Worm (Caenorhabditis elegans) whole organism, L4 larva: Measurements from ENCODE around the gene D1086.11.
A peak's percentile ranks its signal among the peaks of the same experiment; 100 is the strongest.

ENCODE experiments used
- D1046.2 ChIP-seq: fragments of 200-800 bp; sonication (Bioruptor generic); IDR thresholded peaks from 2 replicates; pipeline ENCODE4 v1.3.6; 2022; ENCODE audit warnings: missing genetic modification characterization, missing compliant biosample characterization
- F10B5.3 ChIP-seq: sonication (generic microtip); optimal IDR thresholded peaks from 2 replicates; lab custom pipeline; 2016; ENCODE audit warnings: mild to moderate bottlenecking, missing genetic modification characterization, missing compliant biosample characterization
- F26F4.8 ChIP-seq: fragments of 200-800 bp; sonication (Bioruptor generic); conservative IDR thresholded peaks from 2 replicates; pipeline ENCODE4 v1.3.6; 2022; ENCODE audit warnings: missing genetic modification characterization, missing compliant biosample characterization
- F37D6.2 ChIP-seq: sonication (generic microtip); optimal IDR thresholded peaks from 2 replicates; lab custom pipeline; 2016; ENCODE audit warnings: mild to moderate bottlenecking, missing genetic modification characterization, missing compliant biosample characterization
- R02D3.7 ChIP-seq: fragments of 150-350 bp; sonication (generic microtip); optimal IDR thresholded peaks from 3 replicates; lab custom pipeline; 2014; ENCODE audit warnings: missing biosample characterization, missing genetic modification characterization
- T20F7.1 ChIP-seq: fragments of 200-800 bp; sonication (Bioruptor generic); optimal IDR thresholded peaks from 2 replicates; lab custom pipeline; 2018; ENCODE audit warnings: mild to moderate bottlenecking, missing genetic modification characterization, missing compliant biosample characterization
- Y105C5A.15 ChIP-seq: fragments of 200-800 bp; sonication (Bioruptor generic); IDR thresholded peaks from 2 replicates; pipeline ENCODE4 v1.3.6; 2022; ENCODE audit warnings: missing genetic modification characterization, missing compliant biosample characterization
- Y5F2A.4 ChIP-seq: fragments of 200-800 bp; sonication (Bioruptor generic); optimal IDR thresholded peaks from 2 replicates; lab custom pipeline; 2018; ENCODE audit warnings: mild to moderate bottlenecking, missing genetic modification characterization, missing compliant biosample characterization
- Y75B8A.6 ChIP-seq: fragments of 200-800 bp; sonication (Bioruptor generic); IDR thresholded peaks from 2 replicates; pipeline ENCODE4 v1.3.6; 2022; ENCODE audit warnings: missing genetic modification reagents, missing genetic modification characterization, missing compliant biosample characterization
- ZK337.2 ChIP-seq: fragments of 200-800 bp; sonication (Bioruptor generic); IDR thresholded peaks from 2 replicates; pipeline ENCODE4 v1.3.6; 2022; ENCODE audit warnings: missing genetic modification reagents, missing genetic modification characterization, missing compliant biosample characterization
- ZK546.5 ChIP-seq, 2 experiments: sonication (generic microtip); optimal IDR thresholded peaks; 2 replicates each; lab custom pipeline; 2017; ENCODE audit warnings: missing biosample characterization in 2 of 2, missing genetic modification characterization in 2 of 2
- ama-1 ChIP-seq: fragments of 150-350 bp; optimal IDR thresholded peaks from 2 replicates; lab custom pipeline; 2014; ENCODE audit warnings: inconsistent platforms, mixed read lengths
- ceh-28 ChIP-seq: fragments of 150-350 bp; optimal IDR thresholded peaks from 2 replicates; lab custom pipeline; 2014; ENCODE audit warnings: missing biosample characterization, missing genetic modification reagents, missing genetic modification characterization
- ceh-62 ChIP-seq: sonication (generic microtip); optimal IDR thresholded peaks from 2 replicates; lab custom pipeline; 2017; ENCODE audit warnings: missing biosample characterization, missing genetic modification characterization
- ceh-82 ChIP-seq: sonication (generic microtip); optimal IDR thresholded peaks from 2 replicates; lab custom pipeline; 2017; ENCODE audit warnings: missing biosample characterization, missing genetic modification characterization
- cey-2 ChIP-seq: sonication (generic microtip); optimal IDR thresholded peaks from 3 replicates; lab custom pipeline; 2017; ENCODE audit warnings: missing genetic modification characterization, mild to moderate bottlenecking, missing compliant biosample characterization, antibody characterized with exemption, borderline replicate concordance; ENCODE audit not compliant: insufficient read depth
- ctbp-1 ChIP-seq: fragments of 200-800 bp; sonication (Bioruptor generic); IDR thresholded peaks from 2 replicates; pipeline ENCODE4 v1.3.6; 2022; ENCODE audit warnings: missing genetic modification reagents, missing genetic modification characterization, missing compliant biosample characterization
- daf-12 ChIP-seq: fragments of 150-350 bp; optimal IDR thresholded peaks from 2 replicates; lab custom pipeline; 2014; ENCODE audit warnings: missing biosample characterization, missing genetic modification reagents, missing genetic modification characterization
- daf-16 ChIP-seq, 3 experiments: sonication (generic microtip); optimal IDR thresholded peaks; 2 replicates each; lab custom pipeline; 2016 to 2017; ENCODE audit warnings: missing genetic modification characterization in 3 of 3, missing genetic modification reagents in 3 of 3, mild to moderate bottlenecking in 2 of 3, missing compliant biosample characterization in 2 of 3, missing biosample characterization in 1 of 3, moderate library complexity in 1 of 3
- daf-19 ChIP-seq: fragments of 200-800 bp; sonication (Bioruptor generic); conservative IDR thresholded peaks from 2 replicates; pipeline ENCODE4 v1.3.6; 2022; ENCODE audit warnings: missing genetic modification characterization, missing compliant biosample characterization
- dmd-8 ChIP-seq: fragments of 200-800 bp; sonication (Bioruptor generic); IDR thresholded peaks from 2 replicates; pipeline ENCODE4 v1.3.6; 2022; ENCODE audit warnings: missing genetic modification characterization, missing compliant biosample characterization
- duxl-1 ChIP-seq: sonication (generic microtip); optimal IDR thresholded peaks from 2 replicates; lab custom pipeline; 2016; ENCODE audit warnings: mild to moderate bottlenecking, missing genetic modification characterization, moderate library complexity, missing compliant biosample characterization; ENCODE audit not compliant: poor library complexity
- egl-27 ChIP-seq: sonication (generic microtip); optimal IDR thresholded peaks from 3 replicates; lab custom pipeline; 2017; ENCODE audit warnings: missing biosample characterization, missing genetic modification reagents, missing genetic modification characterization
- fos-1 ChIP-seq: fragments of 150-350 bp; optimal IDR thresholded peaks from 2 replicates; lab custom pipeline; 2014; ENCODE audit warnings: missing biosample characterization, missing genetic modification characterization
- hmg-1.1 ChIP-seq: fragments of 200-800 bp; sonication (Bioruptor generic); IDR thresholded peaks from 2 replicates; pipeline ENCODE4 v1.3.6; 2022; ENCODE audit warnings: missing genetic modification reagents, missing genetic modification characterization, missing compliant biosample characterization
- jun-1 ChIP-seq: fragments of 150-350 bp; optimal IDR thresholded peaks from 2 replicates; lab custom pipeline; 2014; ENCODE audit warnings: missing biosample characterization, missing genetic modification reagents, missing genetic modification characterization
- lin-1 ChIP-seq: fragments of 200-800 bp; sonication (Bioruptor generic); IDR thresholded peaks from 2 replicates; pipeline ENCODE4 v1.3.6; 2022; ENCODE audit warnings: missing genetic modification reagents, missing genetic modification characterization, missing compliant biosample characterization
- lin-38 ChIP-seq: fragments of 200-800 bp; sonication (Bioruptor generic); IDR thresholded peaks from 2 replicates; pipeline ENCODE4 v1.3.6; 2022; ENCODE audit warnings: missing genetic modification reagents, missing genetic modification characterization, missing compliant biosample characterization
- lsy-2 ChIP-seq, 2 experiments: fragments of 150-350 bp in 1 of 2; sonication (generic microtip) in 1 of 2; optimal IDR thresholded peaks; 2 replicates each; lab custom pipeline; 2014 to 2017; ENCODE audit warnings: missing biosample characterization in 2 of 2, missing genetic modification characterization in 2 of 2
- madf-9 ChIP-seq: fragments of 200-800 bp; sonication (Bioruptor generic); conservative IDR thresholded peaks from 2 replicates; pipeline ENCODE4 v1.3.6; 2022; ENCODE audit warnings: missing genetic modification reagents, missing genetic modification characterization, missing compliant biosample characterization
- mes-2 ChIP-seq: sonication (generic microtip); optimal IDR thresholded peaks from 2 replicates; lab custom pipeline; 2016; ENCODE audit warnings: missing genotype, mild to moderate bottlenecking, missing genetic modification characterization, missing compliant biosample characterization; ENCODE audit not compliant: poor library complexity, severe bottlenecking
- mxl-2 ChIP-seq: fragments of 200-800 bp; sonication (Bioruptor generic); conservative IDR thresholded peaks from 2 replicates; pipeline ENCODE4 v1.3.6; 2022; ENCODE audit warnings: missing genetic modification reagents, missing genetic modification characterization, missing compliant biosample characterization
- mxl-3 ChIP-seq: fragments of 200-800 bp; sonication (Bioruptor generic); optimal IDR thresholded peaks from 2 replicates; lab custom pipeline; 2018; ENCODE audit warnings: mild to moderate bottlenecking, missing genetic modification characterization, missing compliant biosample characterization
- nhr-10 ChIP-seq: fragments of 150-350 bp; optimal IDR thresholded peaks from 2 replicates; lab custom pipeline; 2014; ENCODE audit warnings: missing biosample characterization, missing genetic modification characterization
- nhr-111 ChIP-seq: fragments of 200-800 bp; sonication (Bioruptor generic); optimal IDR thresholded peaks from 2 replicates; lab custom pipeline; 2018; ENCODE audit warnings: mild to moderate bottlenecking, missing genetic modification characterization, missing compliant biosample characterization
- nhr-28 ChIP-seq: fragments of 150-350 bp; optimal IDR thresholded peaks from 2 replicates; lab custom pipeline; 2014; ENCODE audit warnings: missing biosample characterization, missing genetic modification characterization
- nhr-42 ChIP-seq: fragments of 200-800 bp; sonication (Bioruptor generic); IDR thresholded peaks from 2 replicates; pipeline ENCODE4 v1.3.6; 2022; ENCODE audit warnings: missing genetic modification characterization, missing compliant biosample characterization
- nhr-76 ChIP-seq: fragments of 150-350 bp; optimal IDR thresholded peaks from 2 replicates; lab custom pipeline; 2014; ENCODE audit warnings: missing biosample characterization, missing genetic modification characterization
- nhr-77 ChIP-seq: fragments of 150-350 bp; optimal IDR thresholded peaks from 2 replicates; lab custom pipeline; 2014; ENCODE audit warnings: missing biosample characterization, missing genetic modification characterization
- php-3 ChIP-seq: fragments of 200-800 bp; sonication (Bioruptor generic); IDR thresholded peaks from 2 replicates; pipeline ENCODE4 v1.3.6; 2022; ENCODE audit warnings: missing genetic modification reagents, missing genetic modification characterization, missing compliant biosample characterization
- sdz-12 ChIP-seq: fragments of 200-800 bp; sonication (Bioruptor generic); optimal IDR thresholded peaks from 2 replicates; lab custom pipeline; 2018; ENCODE audit warnings: mild to moderate bottlenecking, missing genetic modification characterization, missing compliant biosample characterization
- skn-1 ChIP-seq: fragments of 150-350 bp; optimal IDR thresholded peaks from 2 replicates; lab custom pipeline; 2014; ENCODE audit warnings: missing biosample characterization, missing genetic modification characterization
- spr-1 ChIP-seq: sonication (generic microtip); optimal IDR thresholded peaks from 2 replicates; lab custom pipeline; 2016; ENCODE audit warnings: mild to moderate bottlenecking, missing genetic modification characterization, missing compliant biosample characterization
- spr-3 ChIP-seq: fragments of 200-800 bp; sonication (Bioruptor generic); optimal IDR thresholded peaks from 2 replicates; lab custom pipeline; 2018; ENCODE audit warnings: mild to moderate bottlenecking, missing genetic modification characterization, missing compliant biosample characterization
- tra-1 ChIP-seq: fragments of 200-800 bp; sonication (Bioruptor generic); IDR thresholded peaks from 2 replicates; pipeline ENCODE4 v1.3.6; 2022; ENCODE audit warnings: missing genetic modification reagents, missing genetic modification characterization, missing compliant biosample characterization
- vab-7 ChIP-seq: fragments of 200-800 bp; sonication (Bioruptor generic); IDR thresholded peaks from 2 replicates; pipeline ENCODE4 v1.3.6; 2022; ENCODE audit warnings: missing genetic modification reagents, missing genetic modification characterization, missing compliant biosample characterization
- zag-1 ChIP-seq: fragments of 150-350 bp; optimal IDR thresholded peaks from 2 replicates; lab custom pipeline; 2014; ENCODE audit warnings: missing biosample characterization, missing genetic modification characterization
- zfp-2 ChIP-seq: sonication (generic microtip); optimal IDR thresholded peaks from 2 replicates; lab custom pipeline; 2016; ENCODE audit warnings: mild to moderate bottlenecking, missing genetic modification characterization, missing compliant biosample characterization
- zfp-3 ChIP-seq: fragments of 200-800 bp; sonication (Bioruptor generic); conservative IDR thresholded peaks from 2 replicates; pipeline ENCODE4 v1.3.6; 2022; ENCODE audit warnings: missing genetic modification reagents, missing genetic modification characterization, missing compliant biosample characterization
- zip-2 ChIP-seq: fragments of 150-350 bp; optimal IDR thresholded peaks from 2 replicates; lab custom pipeline; 2014; ENCODE audit warnings: missing biosample characterization, missing genetic modification characterization
- ztf-7 ChIP-seq: fragments of 150-350 bp; optimal IDR thresholded peaks from 2 replicates; lab custom pipeline; 2014; ENCODE audit warnings: missing biosample characterization, missing genetic modification characterization

The D1086.11 gene

ce11 chrV:14028256-14028743 lies 46.0 kb upstream of the D1086.11 start (continued):
- no peak for TF ChIP-seq ceh-28 (tag; lab: Kevin White, UChicago)
- no peak for TF ChIP-seq lsy-2 (tag; optimal IDR thresholded peaks at IDR 0.05; lab: Kevin White, UChicago)
- peak; percentile 79 for TF ChIP-seq lin-38
- no peak for TF ChIP-seq Y105C5A.15
- TF ChIP-seq ctbp-1 (GFP tag; lab: Robert Waterston, UW), result no peak
- peak; percentile 39; the same call in 1 of the 2 replicates for TF ChIP-seq php-3
- TF ChIP-seq T20F7.1 (GFP tag; lab: Kevin White, UChicago), result no peak
- TF ChIP-seq F37D6.2, result no peak
- TF ChIP-seq ceh-82 (tag; lab: Kevin White, UChicago), result no peak
- TF ChIP-seq nhr-76 (tag; lab: Kevin White, UChicago), result no peak
- TF ChIP-seq Y75B8A.6 (GFP tag; lab: Robert Waterston, UW), result no peak
- TF ChIP-seq spr-3 (GFP tag; lab: Kevin White, UChicago), result peak; percentile 51
- peak; percentile 43 for TF ChIP-seq zip-2
- no peak for TF ChIP-seq cey-2 (tag; lab: Kevin White, UChicago)
- no peak for TF ChIP-seq zfp-2 (tag; lab: Kevin White, UChicago)
- peak; percentile 16 for TF ChIP-seq nhr-77
- TF ChIP-seq madf-9 (GFP tag; lab: Robert Waterston, UW), result no peak
- no peak for TF ChIP-seq sdz-12
- TF ChIP-seq dmd-8, result no peak
- peak; percentile 17 to 44 for TF ChIP-seq daf-16 (GFP tag; optimal IDR thresholded peaks at IDR 0.05; lab: Kevin White, UChicago)
- peak; percentile 56 for TF ChIP-seq daf-16 (tag; optimal IDR thresholded peaks at IDR 0.05; lab: Kevin White, UChicago)
- TF ChIP-seq nhr-111 (GFP tag; lab: Kevin White, UChicago), result no peak
- no peak for TF ChIP-seq daf-12 (tag; lab: Kevin White, UChicago)
- no peak for TF ChIP-seq egl-27 (tag; lab: Kevin White, UChicago)
- TF ChIP-seq mxl-2 (GFP tag; lab: Robert Waterston, UW), result no peak
- TF ChIP-seq nhr-42 (GFP tag; lab: Robert Waterston, UW), result peak; percentile 71
- no peak for TF ChIP-seq ZK337.2 (GFP tag; lab: Robert Waterston, UW)
- no peak for TF ChIP-seq lin-1 (GFP tag; lab: Robert Waterston, UW)
- TF ChIP-seq D1046.2 (GFP tag; lab: Robert Waterston, UW), result no peak
- no peak for TF ChIP-seq jun-1
- TF ChIP-seq R02D3.7, result no peak
- no peak for TF ChIP-seq nhr-28 (tag; lab: Kevin White, UChicago)
- no peak for TF ChIP-seq F26F4.8 (GFP tag; lab: Robert Waterston, UW)
- TF ChIP-seq ceh-62 (tag; lab: Kevin White, UChicago), result no peak
- TF ChIP-seq hmg-1.1, result no peak; the same call in 1 of the 2 replicates
- peak; percentile 51 for TF ChIP-seq mxl-3 (GFP tag; lab: Kevin White, UChicago)
- TF ChIP-seq skn-1, result no peak
- TF ChIP-seq duxl-1 (tag; lab: Kevin White, UChicago), result peak; percentile 89
- peak; percentile 59 for TF ChIP-seq mes-2
- peak; percentile 35 for TF ChIP-seq vab-7 (GFP tag; lab: Robert Waterston, UW)
- TF ChIP-seq Y5F2A.4 (GFP tag; lab: Kevin White, UChicago), result peak; percentile 5
- TF ChIP-seq zag-1 (tag; lab: Kevin White, UChicago), result no peak
- TF ChIP-seq nhr-10 (tag; lab: Kevin White, UChicago), result no peak
- peak; percentile 67 for TF ChIP-seq F10B5.3 (tag; lab: Kevin White, UChicago)
- peak; percentile 91 for TF ChIP-seq ama-1 (lab: Kevin White, UChicago)
- TF ChIP-seq fos-1, result no peak
- 0 out of 2 replicates have a peak, but pooled peaks have one; percentile 33 for TF ChIP-seq tra-1 (GFP tag; lab: Robert Waterston, UW)
- no peak for TF ChIP-seq zfp-3 (GFP tag; lab: Robert Waterston, UW)
- TF ChIP-seq spr-1 (tag; lab: Kevin White, UChicago), result peak; percentile 64
- no peak for TF ChIP-seq ztf-7
- no peak for TF ChIP-seq daf-19 (GFP tag; lab: Robert Waterston, UW)
- TF ChIP-seq ZK546.5 (tag; optimal IDR thresholded peaks at IDR 0.05; lab: Kevin White, UChicago), result no peak
